Fruit fly (Drosophila melanogaster) whole organism, prepupa: Measurements from ENCODE around the gene Syn.

Experiments used
- Blimp-1 ChIP-seq: fragments of 200-800 bp; sonication (Bioruptor generic); optimal IDR thresholded peaks from 3 replicates; lab custom pipeline; 2017; ENCODE audit warnings: missing biosample characterization, missing genetic modification characterization, mild to moderate bottlenecking, moderate library complexity, missing genetic modification reagents
- CG10631 ChIP-seq: fragments of 200-800 bp; sonication (Bioruptor generic); optimal IDR thresholded peaks from 2 replicates; lab custom pipeline; 2016; ENCODE audit warnings: missing biosample characterization, missing genetic modification characterization
- CG10669 ChIP-seq: fragments of 200-800 bp; sonication (Bioruptor generic); optimal IDR thresholded peaks from 3 replicates; lab custom pipeline; 2018; ENCODE audit warnings: missing biosample characterization, mild to moderate bottlenecking, missing genetic modification characterization, moderate library complexity
- CG11762 ChIP-seq: fragments of 200-800 bp; sonication (Bioruptor generic); optimal IDR thresholded peaks from 3 replicates; lab custom pipeline; 2016; ENCODE audit warnings: missing biosample characterization, missing genetic modification characterization; ENCODE audit not compliant: insufficient read depth
- CG11902 ChIP-seq: fragments of 200-800 bp; sonication (Bioruptor generic); optimal IDR thresholded peaks from 3 replicates; lab custom pipeline; 2016; ENCODE audit warnings: missing biosample characterization, missing genetic modification characterization
- CG15336 ChIP-seq: fragments of 200-800 bp; sonication (Bioruptor generic); IDR thresholded peaks from 2 replicates; pipeline ENCODE4 v1.3.6; 2022; ENCODE audit warnings: missing biosample characterization, missing genetic modification characterization
- CG31627 ChIP-seq: fragments of 200-800 bp; sonication (Bioruptor generic); optimal IDR thresholded peaks from 3 replicates; lab custom pipeline; 2016; ENCODE audit warnings: missing biosample characterization, missing genetic modification characterization
- CG34406 ChIP-seq: fragments of 200-800 bp; sonication (Bioruptor generic); optimal IDR thresholded peaks from 3 replicates; lab custom pipeline; 2016; ENCODE audit warnings: missing biosample characterization, missing genetic modification characterization
- CG3919 ChIP-seq: fragments of 200-800 bp; sonication (Bioruptor generic); optimal IDR thresholded peaks from 3 replicates; lab custom pipeline; 2016; ENCODE audit warnings: missing biosample characterization, missing genetic modification characterization
- CG4318 ChIP-seq: fragments of 200-800 bp; sonication (Bioruptor generic); optimal IDR thresholded peaks from 3 replicates; lab custom pipeline; 2017; ENCODE audit warnings: missing biosample characterization, mild to moderate bottlenecking, missing genetic modification characterization
- CG6163 ChIP-seq: fragments of 200-800 bp; sonication (Bioruptor generic); IDR thresholded peaks from 3 replicates; pipeline ENCODE4 v1.3.6; 2022; ENCODE audit warnings: missing biosample characterization, missing genetic modification characterization
- CG6792 ChIP-seq: fragments of 200-800 bp; sonication (Bioruptor generic); optimal IDR thresholded peaks from 3 replicates; lab custom pipeline; 2016; ENCODE audit warnings: missing biosample characterization, missing genetic modification characterization
- CG7368 ChIP-seq: fragments of 200-800 bp; sonication (Bioruptor generic); optimal IDR thresholded peaks from 3 replicates; lab custom pipeline; 2016; ENCODE audit warnings: missing biosample characterization, missing genetic modification characterization
- CG8119 ChIP-seq: fragments of 200-800 bp; sonication (Bioruptor generic); IDR thresholded peaks from 3 replicates; pipeline ENCODE4 v1.3.6; 2022; ENCODE audit warnings: missing biosample characterization, missing genetic modification characterization
- CG8319 ChIP-seq: fragments of 200-800 bp; sonication (Bioruptor generic); optimal IDR thresholded peaks from 3 replicates; lab custom pipeline; 2016; ENCODE audit warnings: missing biosample characterization, missing genetic modification characterization
- CG8632 ChIP-seq: fragments of 200-800 bp; sonication (Bioruptor generic); optimal IDR thresholded peaks from 3 replicates; lab custom pipeline; 2016; ENCODE audit warnings: missing biosample characterization, missing genetic modification characterization
- CG9139 ChIP-seq: fragments of 200-800 bp; sonication (Bioruptor generic); optimal IDR thresholded peaks from 3 replicates; lab custom pipeline; 2017; ENCODE audit warnings: missing biosample characterization, mild to moderate bottlenecking, missing genetic modification characterization
- Eip75B ChIP-seq: fragments of 200-800 bp; sonication (Bioruptor generic); optimal IDR thresholded peaks from 3 replicates; lab custom pipeline; 2016; ENCODE audit warnings: missing biosample characterization, missing genetic modification characterization
- Eip78C ChIP-seq: fragments of 200-800 bp; sonication (Bioruptor generic); peaks from one replicate; lab custom pipeline; 2016; ENCODE audit warnings: missing biosample characterization, missing genetic modification characterization
- Eip93F ChIP-seq: fragments of 200-800 bp; sonication (Bioruptor generic); optimal IDR thresholded peaks from 2 replicates; lab custom pipeline; 2016; ENCODE audit warnings: missing biosample characterization, mild to moderate bottlenecking, missing genetic modification characterization
- Ets21C ChIP-seq: fragments of 200-800 bp; sonication (Bioruptor generic); optimal IDR thresholded peaks from 3 replicates; lab custom pipeline; 2016; ENCODE audit warnings: missing biosample characterization, missing genetic modification characterization
- Gug ChIP-seq: fragments of 200-800 bp; sonication (Bioruptor generic); IDR thresholded peaks from 2 replicates; pipeline ENCODE4 v1.3.6; 2022; ENCODE audit warnings: missing biosample characterization, missing genetic modification characterization
- Hr38 ChIP-seq: sonication (Bioruptor generic); optimal IDR thresholded peaks from 2 replicates; lab custom pipeline; 2016; ENCODE audit warnings: missing biosample characterization, missing genetic modification characterization
- Hr39 ChIP-seq: fragments of 200-800 bp; sonication (Bioruptor generic); optimal IDR thresholded peaks from 2 replicates; lab custom pipeline; 2016; ENCODE audit warnings: missing biosample characterization, missing genetic modification characterization
- Hr4 ChIP-seq: fragments of 200-800 bp; sonication (Bioruptor generic); optimal IDR thresholded peaks from 3 replicates; lab custom pipeline; 2016; ENCODE audit warnings: missing biosample characterization, missing genetic modification characterization
- Lpt ChIP-seq: fragments of 200-800 bp; sonication (Bioruptor generic); optimal IDR thresholded peaks from 3 replicates; lab custom pipeline; 2016; ENCODE audit warnings: missing biosample characterization, missing genetic modification characterization
- Met ChIP-seq: fragments of 200-800 bp; sonication (Bioruptor generic); optimal IDR thresholded peaks from 3 replicates; lab custom pipeline; 2016; ENCODE audit warnings: missing biosample characterization, missing genetic modification characterization
- OdsH ChIP-seq: fragments of 200-800 bp; sonication (Bioruptor generic); optimal IDR thresholded peaks from 3 replicates; lab custom pipeline; 2016; ENCODE audit warnings: missing biosample characterization, missing genetic modification characterization
- Sox102F ChIP-seq: fragments of 200-800 bp; sonication (Bioruptor generic); optimal IDR thresholded peaks from 2 replicates; lab custom pipeline; 2016; ENCODE audit warnings: missing biosample characterization, mild to moderate bottlenecking, missing genetic modification characterization
- Sox14 ChIP-seq: fragments of 200-800 bp; sonication (Bioruptor generic); optimal IDR thresholded peaks from 3 replicates; lab custom pipeline; 2016; ENCODE audit warnings: missing biosample characterization, missing genetic modification characterization
- achi ChIP-seq: fragments of 200-800 bp; sonication (Bioruptor generic); optimal IDR thresholded peaks from 3 replicates; lab custom pipeline; 2016; ENCODE audit warnings: missing biosample characterization, missing genetic modification characterization
- cyc ChIP-seq: fragments of 200-800 bp; sonication (Bioruptor generic); optimal IDR thresholded peaks from 3 replicates; lab custom pipeline; 2016; ENCODE audit warnings: missing biosample characterization, missing genetic modification characterization
- eg ChIP-seq: fragments of 200-800 bp; sonication (Bioruptor generic); IDR thresholded peaks from 3 replicates; pipeline ENCODE4 v1.3.6; 2022; ENCODE audit warnings: missing biosample characterization, missing genetic modification characterization
- esn ChIP-seq: fragments of 200-800 bp; sonication (Bioruptor generic); optimal IDR thresholded peaks from 2 replicates; lab custom pipeline; 2016; ENCODE audit warnings: missing biosample characterization, mild to moderate bottlenecking, missing genetic modification characterization, moderate library complexity
- fd59A ChIP-seq: fragments of 200-800 bp; sonication (Bioruptor generic); optimal IDR thresholded peaks from 2 replicates; lab custom pipeline; 2017; ENCODE audit warnings: missing biosample characterization, mild to moderate bottlenecking, missing genetic modification characterization, missing genetic modification reagents
- fkh ChIP-seq: fragments of 200-800 bp; sonication (Bioruptor generic); optimal IDR thresholded peaks from 3 replicates; lab custom pipeline; 2017; ENCODE audit warnings: missing biosample characterization, mild to moderate bottlenecking, missing genetic modification characterization, moderate library complexity
- lz ChIP-seq: fragments of 200-800 bp; sonication (Bioruptor generic); optimal IDR thresholded peaks from 3 replicates; lab custom pipeline; 2016; ENCODE audit warnings: missing biosample characterization, missing genetic modification characterization
- net ChIP-seq: fragments of 200-800 bp; sonication (Bioruptor generic); optimal IDR thresholded peaks from 3 replicates; lab custom pipeline; 2016; ENCODE audit warnings: missing biosample characterization, missing genetic modification characterization
- pdm3 ChIP-seq: fragments of 200-800 bp; sonication (Bioruptor generic); optimal IDR thresholded peaks from 3 replicates; lab custom pipeline; 2016; ENCODE audit warnings: missing biosample characterization, missing genetic modification characterization
- salr ChIP-seq, 2 experiments: fragments of 200-800 bp; sonication (Bioruptor generic); optimal IDR thresholded peaks; 3 replicates each; lab custom pipeline; 2016 to 2018; ENCODE audit warnings: missing biosample characterization in 2 of 2, missing genetic modification characterization in 2 of 2, mild to moderate bottlenecking in 1 of 2
- spab ChIP-seq: fragments of 200-800 bp; sonication (Bioruptor generic); optimal IDR thresholded peaks from 2 replicates; lab custom pipeline; 2017; ENCODE audit warnings: missing biosample characterization, mild to moderate bottlenecking, missing genetic modification characterization, missing genetic modification reagents
- ss ChIP-seq, 2 experiments: fragments of 200-800 bp; sonication (Bioruptor generic); optimal IDR thresholded peaks; 2 replicates in 1 of 2; 3 replicates in 1 of 2; lab custom pipeline; 2017 to 2018; ENCODE audit warnings: mild to moderate bottlenecking in 2 of 2, missing biosample characterization in 2 of 2, missing genetic modification characterization in 2 of 2, moderate library complexity in 1 of 2
- svp ChIP-seq: fragments of 200-800 bp; sonication (Bioruptor generic); peaks from one replicate; lab custom pipeline; 2016; ENCODE audit warnings: missing biosample characterization, missing genetic modification characterization
- vri ChIP-seq: fragments of 200-800 bp; sonication (Bioruptor generic); optimal IDR thresholded peaks from 3 replicates; lab custom pipeline; 2016; ENCODE audit warnings: missing biosample characterization, mild to moderate bottlenecking, missing genetic modification characterization

Syn gene

DNA sequence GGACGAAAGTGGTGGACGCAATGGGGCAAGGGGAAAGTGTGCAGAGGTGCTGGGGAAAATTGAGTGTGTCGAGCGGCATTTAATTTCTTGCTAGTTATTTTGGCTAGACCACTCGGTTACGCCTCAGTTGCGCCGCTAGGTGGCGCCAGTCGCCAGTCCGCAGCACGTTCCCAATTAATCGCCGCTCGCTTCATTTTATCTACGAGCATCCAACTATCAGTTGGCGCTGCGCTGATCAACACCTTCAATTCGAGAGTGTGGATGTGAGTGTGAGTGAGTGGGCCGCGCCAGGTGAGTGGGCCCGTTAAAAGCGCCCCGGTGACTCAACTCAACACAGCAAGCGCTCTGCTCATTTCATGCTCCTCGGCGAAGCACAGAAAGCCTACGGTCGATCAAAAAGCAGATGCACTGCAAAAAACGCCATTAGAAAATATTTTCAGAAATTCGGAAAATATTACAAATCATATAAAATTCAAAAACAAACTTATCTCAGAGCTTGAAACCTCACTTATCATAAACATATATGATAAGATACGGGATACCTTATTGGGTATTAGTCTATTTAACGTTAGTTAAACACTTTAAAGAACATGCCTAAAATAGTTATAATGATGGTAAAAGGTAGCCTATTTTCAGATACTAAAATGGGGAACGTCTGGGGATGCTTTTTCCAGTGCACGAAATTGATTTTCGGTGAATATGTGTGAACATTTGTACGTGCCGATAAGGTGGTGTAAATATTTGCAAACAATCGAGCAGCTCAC, 77.8 kb downstream of the Syn start (continued):
- TF ChIP-seq ss (GFP tag; optimal IDR thresholded peaks at IDR 0.05; lab: Kevin White, UChicago), result peak in 1 of 2 experiments; percentile 31
- peak; percentile 75 for TF ChIP-seq CG8632
- TF ChIP-seq esn (GFP tag; lab: Kevin White, UChicago), result peak; percentile 94
- TF ChIP-seq CG10669, result peak; percentile 54
- TF ChIP-seq CG6792, result peak; percentile 83
- no peak for TF ChIP-seq CG9139
- peak; percentile 95 for TF ChIP-seq Eip78C (GFP tag; lab: Kevin White, UChicago)
- TF ChIP-seq Eip75B (GFP tag; lab: Kevin White, UChicago), result peak; percentile 83
- TF ChIP-seq spab (GFP tag; lab: Kevin White, UChicago), result peak; percentile 7
- peak; percentile 95 for TF ChIP-seq CG31627 (GFP tag; lab: Kevin White, UChicago)
- peak; percentile 73 for TF ChIP-seq Gug (GFP tag; lab: Robert Waterston, UW)
- TF ChIP-seq salr (GFP tag; optimal IDR thresholded peaks at IDR 0.05; lab: Kevin White, UChicago), result peak in 1 of 2 experiments; percentile 82
- TF ChIP-seq OdsH (GFP tag; lab: Kevin White, UChicago), result peak; percentile 87
- TF ChIP-seq achi, result peak; percentile 78
- TF ChIP-seq CG15336 (GFP tag; lab: Robert Waterston, UW), result peak; percentile 88
- peak; percentile 92 for TF ChIP-seq CG8119
- TF ChIP-seq svp, result peak; percentile 97
- no peak for TF ChIP-seq CG6163 (GFP tag; lab: Robert Waterston, UW)
- peak; percentile 78 for TF ChIP-seq CG11762 (GFP tag; lab: Kevin White, UChicago)
- TF ChIP-seq CG3919 (GFP tag; lab: Kevin White, UChicago), result peak; percentile 80
- TF ChIP-seq CG4318, result peak; percentile 87
- TF ChIP-seq Hr4, result peak; percentile 95
- TF ChIP-seq Lpt (GFP tag; lab: Kevin White, UChicago), result peak; percentile 80
- peak; percentile 89 for TF ChIP-seq Sox102F (GFP tag; lab: Kevin White, UChicago)
- TF ChIP-seq CG7368 (GFP tag; lab: Kevin White, UChicago), result peak; percentile 59
- TF ChIP-seq fd59A (GFP tag; lab: Kevin White, UChicago), result no peak
- TF ChIP-seq CG10631 (GFP tag; lab: Kevin White, UChicago), result peak; percentile 78
- TF ChIP-seq vri, result peak; percentile 76
- TF ChIP-seq Ets21C (GFP tag; lab: Kevin White, UChicago), result peak; percentile 91
- TF ChIP-seq Hr39 (GFP tag; lab: Kevin White, UChicago), result peak; percentile 95
- peak; percentile 50 for TF ChIP-seq Eip93F
- TF ChIP-seq Met (GFP tag; lab: Kevin White, UChicago), result peak; percentile 93
- TF ChIP-seq, all 60 proteins: peak for 56

DNA sequence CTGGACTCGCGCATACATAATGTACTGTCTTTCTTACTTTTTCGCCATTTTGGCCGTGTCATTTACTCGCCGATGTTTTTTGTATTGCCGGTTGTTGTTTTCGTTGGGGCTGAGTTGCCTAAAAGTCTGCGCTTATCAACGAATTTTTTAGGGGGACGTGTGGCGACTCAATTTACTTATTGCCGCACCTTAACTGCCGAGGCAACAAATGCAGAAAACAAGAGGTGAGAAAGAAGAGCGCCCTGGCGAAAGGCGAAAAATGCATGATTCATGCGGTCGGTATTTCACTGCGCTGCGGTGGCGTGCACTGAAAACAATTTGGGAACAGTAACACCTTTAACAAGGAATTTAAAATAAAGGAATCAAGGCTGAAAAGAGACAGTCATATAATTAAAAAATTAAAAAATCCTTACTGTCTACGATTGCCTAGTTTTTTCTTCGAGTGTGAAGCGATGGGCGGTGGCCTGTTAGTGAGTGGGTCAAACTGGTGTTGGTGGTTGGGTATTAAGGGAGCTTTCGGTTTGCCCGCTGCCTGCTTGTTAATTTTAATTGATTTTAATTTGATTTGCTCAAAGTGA, 78.5 kb downstream of the Syn start:
- TF ChIP-seq Sox14 (peak; percentile 81), pdm3 (peak; percentile 72), Hr39 (GFP tag; lab: Kevin White, UChicago) (peak; percentile 94), lz (GFP tag; lab: Kevin White, UChicago) (peak; percentile 89), fd59A (GFP tag; lab: Kevin White, UChicago) (peak; percentile 40), CG31627 (GFP tag; lab: Kevin White, UChicago) (peak; percentile 93), svp (peak; percentile 92), CG4318 (peak; percentile 62), CG15336 (GFP tag; lab: Robert Waterston, UW) (peak; percentile 77), CG10631 (GFP tag; lab: Kevin White, UChicago) (peak; percentile 66), CG11902 (GFP tag; lab: Kevin White, UChicago) (peak; percentile 74), CG34406 (GFP tag; lab: Kevin White, UChicago) (peak; percentile 79), CG3919 (GFP tag; lab: Kevin White, UChicago) (peak; percentile 78), CG11762 (GFP tag; lab: Kevin White, UChicago) (peak; percentile 72), Ets21C (GFP tag; lab: Kevin White, UChicago) (peak; percentile 85), ss (GFP tag; optimal IDR thresholded peaks at IDR 0.05; lab: Kevin White, UChicago) (peak in 1 of 2 experiments; percentile 6), CG8319 (GFP tag; lab: Kevin White, UChicago) (peak; percentile 58), CG8632 (peak; percentile 66), CG10669 (peak; percentile 61), cyc (peak; percentile 94), Gug (GFP tag; lab: Robert Waterston, UW) (peak; percentile 80), fkh (GFP tag; lab: Kevin White, UChicago) (peak; percentile 26), Eip78C (GFP tag; lab: Kevin White, UChicago) (peak; percentile 91), CG6792 (peak; percentile 74), eg (GFP tag; lab: Robert Waterston, UW) (peak; percentile 91), Blimp-1 (GFP tag; lab: Kevin White, UChicago) (peak; percentile 68), net (peak; percentile 53), Hr38 (GFP tag; lab: Kevin White, UChicago) (no peak), spab (GFP tag; lab: Kevin White, UChicago) (peak; percentile 41), Sox102F (GFP tag; lab: Kevin White, UChicago) (peak; percentile 86), CG9139 (no peak), CG8119 (peak; percentile 81), salr (GFP tag; optimal IDR thresholded peaks at IDR 0.05; lab: Kevin White, UChicago) (no peak), Hr4 (peak; percentile 82), OdsH (GFP tag; lab: Kevin White, UChicago) (peak; percentile 82)
